Worm (Caenorhabditis elegans): ENCODE results near the gene idpa-3.

Gene idpa-3

DNA sequence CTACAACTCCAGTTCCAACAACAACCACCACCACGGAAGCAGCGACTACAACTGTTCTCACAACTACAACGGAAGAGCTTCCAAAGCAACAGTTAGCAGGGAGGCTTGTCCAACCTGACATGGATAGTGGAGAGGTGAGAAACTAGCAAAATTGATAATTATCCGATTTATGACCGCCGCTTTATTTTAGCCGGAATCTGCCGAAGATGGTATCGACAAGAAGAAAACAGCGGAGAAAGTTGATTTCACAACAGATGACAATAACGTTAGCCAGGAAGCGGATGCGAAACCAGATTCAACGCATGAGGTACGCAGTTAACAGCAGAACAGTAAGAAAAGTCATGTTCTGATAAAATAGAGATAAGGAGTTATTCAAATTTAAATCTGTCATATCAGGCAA, 17.8 kb upstream of the idpa-3 start:
- TF ChIP-seq unc-130 (tag; optimal IDR thresholded peaks at IDR 0.05) (no peak), lin-35 (GFP tag; optimal IDR thresholded peaks at IDR 0.05) (no peak), lsy-2 (tag; optimal IDR thresholded peaks at IDR 0.05) (no peak), unc-62 (GFP tag; optimal IDR thresholded peaks at IDR 0.05) (no peak), blmp-1 (tag; optimal IDR thresholded peaks at IDR 0.05) (peak; percentile 76), mdl-1 (tag; optimal IDR thresholded peaks at IDR 0.05) (no peak), mep-1 (tag; optimal IDR thresholded peaks at IDR 0.05) (no peak)

DNA sequence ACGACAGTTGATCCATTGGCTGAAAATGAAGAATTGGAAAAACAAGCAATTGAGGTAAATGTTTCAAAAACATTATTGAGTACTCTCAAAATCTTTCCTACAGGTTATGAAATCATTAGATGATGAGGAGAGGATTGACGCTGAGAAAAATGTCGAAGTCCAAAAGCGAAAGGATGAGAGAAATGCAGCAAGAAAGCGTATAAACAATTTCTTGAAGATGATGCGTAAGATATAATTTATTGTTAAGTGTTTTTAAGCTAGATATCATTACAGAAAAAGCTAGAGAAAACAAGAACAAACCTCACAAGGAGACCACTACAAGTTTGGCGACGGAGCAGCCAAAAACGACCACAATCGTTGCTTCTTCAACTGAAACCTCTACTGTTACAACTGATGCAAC, 16.6 kb upstream of the idpa-3 start:
- TF ChIP-seq blmp-1 (tag; optimal IDR thresholded peaks at IDR 0.05) (peak; percentile 66), fos-1 (tag; optimal IDR thresholded peaks at IDR 0.05) (no peak)

DNA sequence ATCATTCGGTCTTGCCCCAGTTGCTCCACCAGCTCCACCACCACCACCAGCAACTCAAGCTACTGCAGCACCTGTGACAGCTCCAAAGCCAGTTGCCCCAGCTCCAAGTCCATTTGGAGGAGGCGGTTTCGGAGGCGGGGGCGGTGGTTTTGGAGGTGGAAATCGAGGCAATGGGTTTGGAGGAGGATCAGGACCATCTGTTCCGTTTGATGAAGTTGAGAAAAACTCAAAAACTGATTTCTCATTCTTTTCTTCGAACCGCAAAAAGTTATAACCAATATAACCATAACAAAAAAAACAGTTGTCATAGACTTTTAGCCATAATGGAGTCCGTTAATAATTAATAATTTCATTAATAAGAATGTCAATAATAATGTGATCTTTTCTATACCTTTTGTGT, 14.8 kb upstream of the idpa-3 start:
- TF ChIP-seq pqm-1 (tag; optimal IDR thresholded peaks at IDR 0.05) (no peak), lin-13 (GFP tag; optimal IDR thresholded peaks at IDR 0.05) (no peak), lsy-2 (tag; optimal IDR thresholded peaks at IDR 0.05) (no peak), ama-1 (optimal IDR thresholded peaks at IDR 0.05) (no peak), jun-1 (tag; optimal IDR thresholded peaks at IDR 0.05) (no peak), rnt-1 (tag; optimal IDR thresholded peaks at IDR 0.05) (no peak), dpl-1 (GFP tag; optimal IDR thresholded peaks at IDR 0.05) (no peak), snu-23 (GFP tag; optimal IDR thresholded peaks at IDR 0.05) (no peak), blmp-1 (tag; optimal IDR thresholded peaks at IDR 0.05) (no peak), unc-98 (GFP tag; IDR thresholded peaks at IDR 0.05) (no peak), xbp-1 (tag; optimal IDR thresholded peaks at IDR 0.05) (no peak), snpc-4 (tag; optimal IDR thresholded peaks at IDR 0.05) (no peak)

ce11 chrX:10327323-10328022, 8.8 kb upstream of the idpa-3 start, which contains the start of gene acl-5:
Gene acl-5 (minus strand): TSS chrX:10327456.
- TF ChIP-seq nhr-71 (tag; optimal IDR thresholded peaks at IDR 0.05), result peak; percentile 17
- peak; percentile 10 for TF ChIP-seq nhr-20 (tag; optimal IDR thresholded peaks at IDR 0.05)
- 0 out of 2 replicates have a peak, but pooled peaks have one; percentile 15 for TF ChIP-seq nhr-19 (GFP tag; conservative IDR thresholded peaks at IDR 0.05)
- TF ChIP-seq snu-23 (GFP tag; optimal IDR thresholded peaks at IDR 0.05), result peak; percentile 9
- TF ChIP-seq blmp-1 (tag; optimal IDR thresholded peaks at IDR 0.05), result peak; percentile 84
- TF ChIP-seq elt-2 (tag; optimal IDR thresholded peaks at IDR 0.05), result peak; percentile 33
- no peak for TF ChIP-seq nhr-28 (tag; optimal IDR thresholded peaks at IDR 0.05)
- peak in 2 of 6 experiments; percentile 1 to 76 for TF ChIP-seq elt-3 (tag; optimal IDR thresholded peaks at IDR 0.05)
- TF ChIP-seq nhr-85 (tag), result peak; percentile 59
- no peak for TF ChIP-seq ama-1 (optimal IDR thresholded peaks at IDR 0.05)
- no peak for TF ChIP-seq ztf-4 (tag; optimal IDR thresholded peaks at IDR 0.05)
- TF ChIP-seq efl-1 (optimal IDR thresholded peaks at IDR 0.05), result no peak
- peak in 1 of 2 experiments; percentile 70 for TF ChIP-seq efl-1 (GFP tag; optimal IDR thresholded peaks at IDR 0.05 in 1 of 2)

ce11 chrX:10332035-10332614, 4.1 kb upstream of the idpa-3 start:
- TF ChIP-seq tlp-1 (tag; optimal IDR thresholded peaks at IDR 0.05) (no peak), pag-3 (tag; optimal IDR thresholded peaks at IDR 0.05; ENCODE audit: borderline replicate concordance, insufficient read depth) (no peak), lin-35 (GFP tag; optimal IDR thresholded peaks at IDR 0.05) (peak in 1 of 2 experiments; percentile 14), rnt-1 (tag; optimal IDR thresholded peaks at IDR 0.05) (peak; percentile 72), C16A3.4 (tag; optimal IDR thresholded peaks at IDR 0.05) (no peak), aha-1 (tag; optimal IDR thresholded peaks at IDR 0.05) (no peak), nhr-71 (tag; optimal IDR thresholded peaks at IDR 0.05) (peak; percentile 74), skn-1 (tag; optimal IDR thresholded peaks at IDR 0.05) (peak; percentile 78), fkh-4 (tag; optimal IDR thresholded peaks at IDR 0.05; ENCODE audit: borderline replicate concordance) (no peak), sptf-1 (tag; optimal IDR thresholded peaks at IDR 0.05) (no peak), nhr-47 (tag; optimal IDR thresholded peaks at IDR 0.05) (peak; percentile 25), fos-1 (tag; optimal IDR thresholded peaks at IDR 0.05) (no peak), nhr-28 (tag; optimal IDR thresholded peaks at IDR 0.05) (no peak), lsy-2 (tag; optimal IDR thresholded peaks at IDR 0.05) (peak in 1 of 2 experiments; percentile 24), tbx-2 (tag; optimal IDR thresholded peaks at IDR 0.05) (peak; percentile 39), elt-3 (tag; optimal IDR thresholded peaks at IDR 0.05) (peak in 2 of 6 experiments; percentile 4 to 71), unc-130 (tag; optimal IDR thresholded peaks at IDR 0.05) (peak; percentile 5), efl-1 (optimal IDR thresholded peaks at IDR 0.05) (no peak), efl-1 (GFP tag; optimal IDR thresholded peaks at IDR 0.05 in 1 of 2) (peak in 1 of 2 experiments; percentile 78), nhr-20 (tag; optimal IDR thresholded peaks at IDR 0.05) (peak; percentile 65), blmp-1 (tag; optimal IDR thresholded peaks at IDR 0.05) (peak; percentile 48), nhr-85 (tag) (peak; percentile 89), mdl-1 (tag; optimal IDR thresholded peaks at IDR 0.05) (peak in 1 of 2 experiments; percentile 38), unc-86 (tag; optimal IDR thresholded peaks at IDR 0.05) (no peak), egl-27 (tag; optimal IDR thresholded peaks at IDR 0.05) (peak; percentile 21 to 55), ceh-82 (tag; optimal IDR thresholded peaks at IDR 0.05) (peak in 1 of 3 experiments; percentile 15), elt-2 (tag; optimal IDR thresholded peaks at IDR 0.05) (peak; percentile 47), nhr-90 (tag; optimal IDR thresholded peaks at IDR 0.05; ENCODE audit: poor library complexity) (peak; percentile 15)
